Fruit fly (Drosophila melanogaster) whole organism, wandering third instar larva: ENCODE results near the gene Sap130.

Experiments
- CG32264 ChIP-seq: fragments of 200-800 bp; sonication (Bioruptor generic); optimal IDR thresholded peaks from 2 replicates; lab custom pipeline; 2016; ENCODE audit warnings: missing biosample characterization, missing genetic modification characterization
- h ChIP-seq: fragments of 200-800 bp; sonication (Bioruptor generic); optimal IDR thresholded peaks from 3 replicates; lab custom pipeline; 2016; ENCODE audit warnings: missing biosample characterization, mild to moderate bottlenecking, missing genetic modification characterization
- psq ChIP-seq: fragments of 200-800 bp; sonication (Bioruptor generic); optimal IDR thresholded peaks from 3 replicates; lab custom pipeline; 2017; ENCODE audit warnings: missing biosample characterization, mild to moderate bottlenecking, missing genetic modification characterization, moderate library complexity

dm6 chr3L:12841459-12841858 is 35.8 kb downstream of the Sap130 start:
- TF ChIP-seq psq (GFP tag; lab: Kevin White, UChicago), result no peak
- TF ChIP-seq CG32264 (GFP tag; lab: Kevin White, UChicago), result no peak
- no peak for TF ChIP-seq h (GFP tag; lab: Kevin White, UChicago)
